Worm (Caenorhabditis elegans) whole organism, young adult: ENCODE results near the gene tbc-17.
A peak's percentile ranks its signal among the peaks of the same experiment; 100 is the strongest.

Experiments
- B0019.2 ChIP-seq: fragments of 200-800 bp; sonication (Bioruptor generic); conservative IDR thresholded peaks from 2 replicates; pipeline ENCODE4 v1.3.6; 2022; ENCODE audit warnings: missing genetic modification reagents, missing genetic modification characterization, missing compliant biosample characterization
- B0035.1 ChIP-seq: sonication (generic microtip); optimal IDR thresholded peaks from 2 replicates; lab custom pipeline; 2016; ENCODE audit warnings: missing genetic modification characterization, mild to moderate bottlenecking, missing compliant biosample characterization, missing genotype, missing genetic modification reagents
- B0261.1 ChIP-seq: sonication (generic microtip); optimal IDR thresholded peaks from 2 replicates; lab custom pipeline; 2016; ENCODE audit warnings: mild to moderate bottlenecking, missing genetic modification characterization, moderate library complexity, missing compliant biosample characterization
- F10E7.11 ChIP-seq: sonication (generic microtip); optimal IDR thresholded peaks from 2 replicates; lab custom pipeline; 2017; ENCODE audit warnings: mild to moderate bottlenecking, missing genetic modification characterization, moderate library complexity, missing compliant biosample characterization
- F22D6.2 ChIP-seq: sonication (generic microtip); optimal IDR thresholded peaks from 2 replicates; lab custom pipeline; 2016; ENCODE audit warnings: mild to moderate bottlenecking, missing genetic modification characterization, missing compliant biosample characterization
- F39B2.1 ChIP-seq: fragments of 200-800 bp; sonication (Bioruptor generic); IDR thresholded peaks from 2 replicates; pipeline ENCODE4 v1.3.6; 2022; ENCODE audit warnings: missing genetic modification reagents, missing genetic modification characterization, missing compliant biosample characterization
- F52B5.7 ChIP-seq: sonication (generic microtip); optimal IDR thresholded peaks from 2 replicates; lab custom pipeline; 2016; ENCODE audit warnings: mild to moderate bottlenecking, missing genetic modification characterization, missing compliant biosample characterization
- F55B11.4 ChIP-seq: sonication (generic microtip); optimal IDR thresholded peaks from 2 replicates; lab custom pipeline; 2016; ENCODE audit warnings: missing compliant biosample characterization, missing genetic modification characterization, borderline replicate concordance; ENCODE audit not compliant: insufficient read depth
- T26A5.8 ChIP-seq: sonication (generic microtip); optimal IDR thresholded peaks from 2 replicates; lab custom pipeline; 2016; ENCODE audit warnings: missing genetic modification characterization, missing compliant biosample characterization
- Y53F4B.3 ChIP-seq: fragments of 200-800 bp; sonication (Bioruptor generic); IDR thresholded peaks from 2 replicates; pipeline ENCODE4 v1.3.6; 2022; ENCODE audit warnings: missing genetic modification reagents, missing genetic modification characterization, missing compliant biosample characterization
- Y67H2A.10 ChIP-seq: fragments of 200-800 bp; sonication (Bioruptor generic); conservative IDR thresholded peaks from 2 replicates; pipeline ENCODE4 v1.3.6; 2022; ENCODE audit warnings: missing genetic modification reagents, missing genetic modification characterization, missing compliant biosample characterization
- ZK185.1 ChIP-seq: sonication (generic microtip); optimal IDR thresholded peaks from 2 replicates; lab custom pipeline; 2016; ENCODE audit warnings: mild to moderate bottlenecking, missing genetic modification characterization, missing compliant biosample characterization; ENCODE audit not compliant: poor library complexity, severe bottlenecking
- ama-1 ChIP-seq, 3 experiments: fragments of 150-350 bp in 1 of 3; sonication (generic microtip) in 2 of 3; optimal IDR thresholded peaks; 2 replicates each; lab custom pipeline; 2014 to 2018; ENCODE audit warnings: missing biosample characterization in 2 of 3, missing genetic modification characterization in 2 of 3, missing genetic modification reagents in 2 of 3
- aptf-2 ChIP-seq: fragments of 200-800 bp; sonication (Bioruptor generic); conservative IDR thresholded peaks from 2 replicates; pipeline ENCODE4 v1.3.6; 2022; ENCODE audit warnings: missing genetic modification reagents, missing genetic modification characterization, missing compliant biosample characterization
- bed-2 ChIP-seq: fragments of 200-800 bp; sonication (Bioruptor generic); IDR thresholded peaks from 2 replicates; pipeline ENCODE4 v1.3.6; 2022; ENCODE audit warnings: missing genetic modification reagents, missing genetic modification characterization, missing compliant biosample characterization
- ccch-3 ChIP-seq: fragments of 200-800 bp; sonication (Bioruptor generic); optimal IDR thresholded peaks from 2 replicates; lab custom pipeline; 2018; ENCODE audit warnings: mild to moderate bottlenecking, missing genetic modification characterization, missing compliant biosample characterization
- chd-7 ChIP-seq: sonication (generic microtip); optimal IDR thresholded peaks from 2 replicates; lab custom pipeline; 2016; ENCODE audit warnings: mild to moderate bottlenecking, missing genetic modification characterization, moderate library complexity, missing compliant biosample characterization
- die-1 ChIP-seq: sonication (generic microtip); optimal IDR thresholded peaks from 2 replicates; lab custom pipeline; 2016; ENCODE audit warnings: missing genotype, mild to moderate bottlenecking, missing genetic modification characterization, missing compliant biosample characterization
- dox-1 ChIP-seq: fragments of 200-800 bp; sonication (Bioruptor generic); IDR thresholded peaks from 2 replicates; pipeline ENCODE4 v1.3.6; 2022; ENCODE audit warnings: missing genetic modification reagents, missing genetic modification characterization, missing compliant biosample characterization
- dpff-1 ChIP-seq: sonication (generic microtip); optimal IDR thresholded peaks from 2 replicates; lab custom pipeline; 2017; ENCODE audit warnings: mild to moderate bottlenecking, missing genetic modification characterization, missing compliant biosample characterization
- egl-44 ChIP-seq: fragments of 200-800 bp; sonication (Bioruptor generic); IDR thresholded peaks from 2 replicates; pipeline ENCODE4 v1.3.6; 2022; ENCODE audit warnings: missing genetic modification reagents, missing genetic modification characterization, missing compliant biosample characterization
- egrh-3 ChIP-seq: fragments of 200-800 bp; sonication (Bioruptor generic); IDR thresholded peaks from 2 replicates; pipeline ENCODE4 v1.3.6; 2022; ENCODE audit warnings: missing genetic modification reagents, missing genetic modification characterization, missing compliant biosample characterization
- ekl-4 ChIP-seq: fragments of 200-800 bp; sonication (Bioruptor generic); IDR thresholded peaks from 2 replicates; pipeline ENCODE4 v1.3.6; 2022; ENCODE audit warnings: missing genetic modification reagents, missing genetic modification characterization, missing compliant biosample characterization
- gei-17 ChIP-seq: fragments of 200-800 bp; sonication (Bioruptor generic); optimal IDR thresholded peaks from 2 replicates; lab custom pipeline; 2018; ENCODE audit warnings: mild to moderate bottlenecking, missing genetic modification characterization, missing compliant biosample characterization
- him-1 ChIP-seq: sonication (generic microtip); optimal IDR thresholded peaks from 2 replicates; lab custom pipeline; 2016; ENCODE audit warnings: missing genotype, missing genetic modification reagents, missing genetic modification characterization, missing compliant biosample characterization
- hlh-26 ChIP-seq: fragments of 200-800 bp; sonication (Bioruptor generic); conservative IDR thresholded peaks from 2 replicates; pipeline ENCODE4 v1.3.6; 2022; ENCODE audit warnings: missing genetic modification reagents, missing genetic modification characterization, missing compliant biosample characterization
- hmg-1.2 ChIP-seq: fragments of 200-800 bp; sonication (Bioruptor generic); IDR thresholded peaks from 2 replicates; pipeline ENCODE4 v1.3.6; 2022; ENCODE audit warnings: missing genetic modification reagents, missing genetic modification characterization, missing compliant biosample characterization
- hrde-1 ChIP-seq: sonication (generic microtip); optimal IDR thresholded peaks from 2 replicates; lab custom pipeline; 2016; ENCODE audit warnings: missing genetic modification characterization, mild to moderate bottlenecking, missing compliant biosample characterization, moderate library complexity, missing genotype, missing genetic modification reagents, borderline replicate concordance
- let-526 ChIP-seq: fragments of 200-800 bp; sonication (Bioruptor generic); IDR thresholded peaks from 2 replicates; pipeline ENCODE4 v1.3.6; 2022; ENCODE audit warnings: missing genetic modification reagents, missing genetic modification characterization, missing compliant biosample characterization
- lin-40 ChIP-seq: sonication (generic microtip); optimal IDR thresholded peaks from 2 replicates; lab custom pipeline; 2016; ENCODE audit warnings: missing genetic modification characterization, mild to moderate bottlenecking, missing compliant biosample characterization, missing genotype, missing genetic modification reagents
- lin-54 ChIP-seq: fragments of 200-800 bp; sonication (Bioruptor generic); optimal IDR thresholded peaks from 2 replicates; lab custom pipeline; 2018; ENCODE audit warnings: mild to moderate bottlenecking, missing genetic modification characterization, missing compliant biosample characterization
- lsl-1 ChIP-seq: fragments of 200-800 bp; sonication (Bioruptor generic); optimal IDR thresholded peaks from 2 replicates; lab custom pipeline; 2018; ENCODE audit warnings: mild to moderate bottlenecking, missing genetic modification characterization, moderate library complexity, missing compliant biosample characterization
- lsy-27 ChIP-seq: sonication (generic microtip); optimal IDR thresholded peaks from 2 replicates; lab custom pipeline; 2017; ENCODE audit warnings: missing genetic modification characterization, mild to moderate bottlenecking, missing compliant biosample characterization, antibody characterized with exemption, missing genotype, borderline replicate concordance; ENCODE audit not compliant: insufficient read depth
- mes-4 ChIP-seq: sonication (generic microtip); optimal IDR thresholded peaks from 2 replicates; lab custom pipeline; 2016; ENCODE audit warnings: missing genotype, missing genetic modification characterization, missing compliant biosample characterization
- nfya-2 ChIP-seq: fragments of 200-800 bp; sonication (Bioruptor generic); IDR thresholded peaks from 2 replicates; pipeline ENCODE4 v1.3.6; 2022; ENCODE audit warnings: missing genetic modification reagents, missing genetic modification characterization, missing compliant biosample characterization
- nfyb-1 ChIP-seq: fragments of 200-800 bp; sonication (Bioruptor generic); IDR thresholded peaks from 2 replicates; pipeline ENCODE4 v1.3.6; 2022; ENCODE audit warnings: missing genetic modification reagents, missing genetic modification characterization, missing compliant biosample characterization
- nhr-120 ChIP-seq: fragments of 200-800 bp; sonication (Bioruptor generic); IDR thresholded peaks from 2 replicates; pipeline ENCODE4 v1.3.6; 2022; ENCODE audit warnings: missing genetic modification characterization, missing compliant biosample characterization
- pbrm-1 ChIP-seq: fragments of 200-800 bp; sonication (Bioruptor generic); IDR thresholded peaks from 2 replicates; pipeline ENCODE4 v1.3.6; 2022; ENCODE audit warnings: missing genetic modification reagents, missing genetic modification characterization, missing compliant biosample characterization
- rcor-1 ChIP-seq: fragments of 200-800 bp; sonication (Bioruptor generic); IDR thresholded peaks from 2 replicates; pipeline ENCODE4 v1.3.6; 2022; ENCODE audit warnings: missing genetic modification reagents, missing genetic modification characterization, missing compliant biosample characterization
- repo-1 ChIP-seq: sonication (generic microtip); optimal IDR thresholded peaks from 2 replicates; lab custom pipeline; 2017; ENCODE audit warnings: mild to moderate bottlenecking, missing genetic modification characterization, missing compliant biosample characterization
- rpc-1 ChIP-seq, 2 experiments: fragments of 150-350 bp in 1 of 2; sonication (generic microtip) in 1 of 2; optimal IDR thresholded peaks; 2 replicates each; lab custom pipeline; 2014 to 2018; ENCODE audit warnings: missing biosample characterization in 1 of 2, missing genetic modification characterization in 1 of 2, missing genetic modification reagents in 1 of 2, missing genotype in 1 of 2
- sea-2 ChIP-seq: fragments of 200-800 bp; sonication (Bioruptor generic); IDR thresholded peaks from 2 replicates; pipeline ENCODE4 v1.3.6; 2022; ENCODE audit warnings: missing genetic modification characterization, missing compliant biosample characterization
- tbx-9 ChIP-seq: sonication (generic microtip); optimal IDR thresholded peaks from 2 replicates; lab custom pipeline; 2016; ENCODE audit warnings: borderline replicate concordance, missing genetic modification characterization, inconsistent platforms, missing compliant biosample characterization
- unc-62 ChIP-seq: fragments of 150-350 bp; optimal IDR thresholded peaks from 2 replicates; lab custom pipeline; 2014; ENCODE audit warnings: missing biosample characterization, missing genetic modification reagents, missing genetic modification characterization
- ztf-3 ChIP-seq: fragments of 200-800 bp; sonication (Bioruptor generic); optimal IDR thresholded peaks from 2 replicates; lab custom pipeline; 2018; ENCODE audit warnings: mild to moderate bottlenecking, missing genetic modification characterization, missing compliant biosample characterization

Gene tbc-17

ce11 chrII:12677975-12678866, 16.0 kb upstream of the tbc-17 start (continued):
- TF ChIP-seq rpc-1 (optimal IDR thresholded peaks at IDR 0.05; lab: Kevin White, UChicago) (peak; percentile 77), rpc-1 (tag; optimal IDR thresholded peaks at IDR 0.05; lab: Kevin White, UChicago) (peak; percentile 95), egl-44 (GFP tag; lab: Robert Waterston, UW) (no peak), B0035.1 (tag; lab: Kevin White, UChicago) (peak; percentile 23), Y67H2A.10 (GFP tag; lab: Robert Waterston, UW) (no peak; the same call in 1 of the 2 replicates), lin-54 (GFP tag; lab: Kevin White, UChicago) (peak; percentile 89), let-526 (GFP tag; lab: Robert Waterston, UW) (no peak), chd-7 (tag; lab: Kevin White, UChicago) (no peak), dox-1 (peak; percentile 87), F55B11.4 (tag; lab: Kevin White, UChicago) (no peak), nhr-120 (GFP tag; lab: Robert Waterston, UW) (no peak), Y53F4B.3 (GFP tag; lab: Robert Waterston, UW) (no peak), aptf-2 (0 out of 2 replicates have a peak, but pooled peaks have one; percentile 24), rcor-1 (GFP tag; lab: Robert Waterston, UW) (peak; percentile 56), lsl-1 (GFP tag; lab: Kevin White, UChicago) (peak; percentile 54), F39B2.1 (GFP tag; lab: Robert Waterston, UW) (no peak), hmg-1.2 (GFP tag; lab: Robert Waterston, UW) (peak; percentile 44; the same call in 1 of the 2 replicates), B0261.1 (tag; lab: Kevin White, UChicago) (peak; percentile 80), nfya-2 (no peak), hlh-26 (GFP tag; lab: Robert Waterston, UW) (no peak), tbx-9 (tag; lab: Kevin White, UChicago) (no peak), B0019.2 (no peak; the same call in 1 of the 2 replicates), sea-2 (GFP tag; lab: Robert Waterston, UW) (0 out of 2 replicates have a peak, but pooled peaks have one; percentile 59), F10E7.11 (tag; lab: Kevin White, UChicago) (no peak), hrde-1 (peak; percentile 52), egrh-3 (GFP tag; lab: Robert Waterston, UW) (no peak), F22D6.2 (tag; lab: Kevin White, UChicago) (peak; percentile 26), lsy-27 (tag; lab: Kevin White, UChicago) (peak; percentile 4), bed-2 (0 out of 2 replicates have a peak, but pooled peaks have one; percentile 20), nfyb-1 (GFP tag; lab: Robert Waterston, UW) (peak; percentile 85), mes-4 (tag; lab: Kevin White, UChicago) (peak; percentile 75), ccch-3 (GFP tag; lab: Kevin White, UChicago) (no peak), ama-1 (optimal IDR thresholded peaks at IDR 0.05; lab: Kevin White, UChicago) (no peak), ama-1 (GFP tag; optimal IDR thresholded peaks at IDR 0.05; lab: Kevin White, UChicago) (peak in 1 of 2 experiments; percentile 53), repo-1 (tag; lab: Kevin White, UChicago) (peak; percentile 12), ekl-4 (GFP tag; lab: Robert Waterston, UW) (peak; percentile 50; the same call in 1 of the 2 replicates), dpff-1 (tag; lab: Kevin White, UChicago) (no peak), lin-40 (tag; lab: Kevin White, UChicago) (peak; percentile 79), unc-62 (GFP tag; lab: Kevin White, UChicago) (no peak), die-1 (peak; percentile 82), F52B5.7 (tag; lab: Kevin White, UChicago) (no peak), pbrm-1 (GFP tag; lab: Robert Waterston, UW) (peak; percentile 63), gei-17 (GFP tag; lab: Kevin White, UChicago) (peak; percentile 32), him-1 (tag; lab: Kevin White, UChicago) (no peak), ztf-3 (GFP tag; lab: Kevin White, UChicago) (peak; percentile 78), ZK185.1 (peak; percentile 72), T26A5.8 (peak; percentile 33)
